Fruit fly (Drosophila melanogaster) whole organism, embryonic: Measurements from ENCODE around the gene Ir31a.

ENCODE experiments used
- B-H1 ChIP-seq: fragments of 200-800 bp; sonication (Bioruptor generic); IDR thresholded peaks from 3 replicates; pipeline ENCODE4 v1.3.6; 2022; ENCODE audit warnings: missing biosample characterization, missing genetic modification characterization
- BEAF-32 ChIP-seq: fragments of 200-800 bp; sonication (Bioruptor generic); optimal IDR thresholded peaks from 3 replicates; lab custom pipeline; 2017; ENCODE audit warnings: missing biosample characterization, missing genetic modification characterization, mild to moderate bottlenecking, moderate library complexity, missing genetic modification reagents
- CG10267 ChIP-seq: fragments of 200-800 bp; sonication (Bioruptor generic); optimal IDR thresholded peaks from 2 replicates; lab custom pipeline; 2018; ENCODE audit warnings: missing biosample characterization, mild to moderate bottlenecking, missing genetic modification characterization, moderate library complexity
- CG10543 ChIP-seq: fragments of 200-800 bp; sonication (Bioruptor generic); optimal IDR thresholded peaks from 3 replicates; lab custom pipeline; 2017; ENCODE audit warnings: missing biosample characterization, mild to moderate bottlenecking, missing genetic modification characterization, moderate library complexity
- CG10565 ChIP-seq: fragments of 200-800 bp; sonication (Bioruptor generic); optimal IDR thresholded peaks from 3 replicates; lab custom pipeline; 2016; ENCODE audit warnings: missing biosample characterization, mild to moderate bottlenecking, missing genetic modification characterization
- CG11723 ChIP-seq: fragments of 200-800 bp; sonication (Bioruptor generic); optimal IDR thresholded peaks from 2 replicates; lab custom pipeline; 2017; ENCODE audit warnings: missing biosample characterization, mild to moderate bottlenecking, missing genetic modification characterization
- CG12942 ChIP-seq: fragments of 200-800 bp; sonication (Bioruptor generic); optimal IDR thresholded peaks from 3 replicates; lab custom pipeline; 2016; ENCODE audit warnings: missing biosample characterization, missing genetic modification characterization
- CG13424 ChIP-seq: fragments of 200-800 bp; sonication (Bioruptor generic); optimal IDR thresholded peaks from 2 replicates; lab custom pipeline; 2019; ENCODE audit warnings: missing biosample characterization, mild to moderate bottlenecking, missing genetic modification characterization, moderate library complexity
- CG1603 ChIP-seq: fragments of 200-800 bp; sonication (Bioruptor generic); optimal IDR thresholded peaks from 2 replicates; lab custom pipeline; 2019; ENCODE audit warnings: missing biosample characterization, mild to moderate bottlenecking, missing genetic modification characterization, moderate library complexity
- CG16813 ChIP-seq: fragments of 200-800 bp; sonication (Bioruptor generic); IDR thresholded peaks from 3 replicates; pipeline ENCODE4 v1.3.6; 2022; ENCODE audit warnings: missing biosample characterization, missing genetic modification characterization; ENCODE audit not compliant: partially characterized antibody
- CG16815 ChIP-seq: fragments of 200-800 bp; sonication (Bioruptor generic); optimal IDR thresholded peaks from 3 replicates; lab custom pipeline; 2017; ENCODE audit warnings: missing biosample characterization, mild to moderate bottlenecking, missing genetic modification characterization
- CG18764 ChIP-seq: fragments of 200-800 bp; sonication (Bioruptor generic); optimal IDR thresholded peaks from 3 replicates; lab custom pipeline; 2016; ENCODE audit warnings: missing biosample characterization, missing genetic modification characterization
- CG2712 ChIP-seq: fragments of 200-800 bp; optimal IDR thresholded peaks from 3 replicates; lab custom pipeline; 2019; ENCODE audit warnings: missing biosample characterization, mild to moderate bottlenecking, missing genetic modification characterization, moderate library complexity
- CG30020 ChIP-seq: fragments of 200-800 bp; optimal IDR thresholded peaks from 2 replicates; lab custom pipeline; 2019; ENCODE audit warnings: missing biosample characterization, mild to moderate bottlenecking, missing genetic modification characterization, moderate library complexity
- CG3163 ChIP-seq: fragments of 200-800 bp; sonication (Bioruptor generic); optimal IDR thresholded peaks from 3 replicates; lab custom pipeline; 2016; ENCODE audit warnings: missing biosample characterization, missing genetic modification characterization
- CG34224 ChIP-seq: fragments of 200-800 bp; sonication (Bioruptor generic); IDR thresholded peaks from 3 replicates; pipeline ENCODE4 v1.3.6; 2022; ENCODE audit warnings: missing biosample characterization, missing genetic modification characterization; ENCODE audit not compliant: partially characterized antibody
- CG6689 ChIP-seq: fragments of 200-800 bp; sonication (Bioruptor generic); IDR thresholded peaks from 2 replicates; pipeline ENCODE4 v1.3.6; 2022; ENCODE audit warnings: missing biosample characterization, missing genetic modification characterization
- CG8290 ChIP-seq, 3 experiments: fragments of 200-800 bp; sonication (Bioruptor generic); optimal IDR thresholded peaks; 2 replicates each; lab custom pipeline; 2016 to 2019; ENCODE audit warnings: missing biosample characterization in 3 of 3, missing genetic modification characterization in 3 of 3, mild to moderate bottlenecking in 2 of 3, moderate library complexity in 1 of 3
- CG8944 ChIP-seq: fragments of 200-800 bp; sonication (Bioruptor generic); optimal IDR thresholded peaks from 3 replicates; lab custom pipeline; 2016; ENCODE audit warnings: missing biosample characterization, missing genetic modification characterization
- CHES-1-like ChIP-seq: fragments of 200-800 bp; sonication (Bioruptor generic); optimal IDR thresholded peaks from 2 replicates; lab custom pipeline; 2016; ENCODE audit warnings: missing biosample characterization, missing genetic modification characterization
- Doc3 ChIP-seq: fragments of 200-800 bp; sonication (Bioruptor generic); IDR thresholded peaks from 3 replicates; pipeline ENCODE4 v1.3.6; 2022; ENCODE audit warnings: missing biosample characterization, missing genetic modification characterization; ENCODE audit not compliant: partially characterized antibody
- Ets97D ChIP-seq: fragments of 200-800 bp; sonication (Bioruptor generic); optimal IDR thresholded peaks from 3 replicates; lab custom pipeline; 2016; ENCODE audit warnings: missing biosample characterization, missing genetic modification characterization
- Fer2 ChIP-seq: fragments of 200-800 bp; sonication (Bioruptor generic); optimal IDR thresholded peaks from 2 replicates; lab custom pipeline; 2018; ENCODE audit warnings: missing biosample characterization, mild to moderate bottlenecking, missing genetic modification characterization, moderate library complexity
- HLH4C ChIP-seq: fragments of 200-800 bp; sonication (Bioruptor generic); IDR thresholded peaks from 3 replicates; pipeline ENCODE4 v1.3.6; 2022; ENCODE audit warnings: missing biosample characterization, missing genetic modification characterization; ENCODE audit not compliant: partially characterized antibody
- Hmx ChIP-seq: fragments of 200-800 bp; sonication (Bioruptor generic); optimal IDR thresholded peaks from 2 replicates; lab custom pipeline; 2016; ENCODE audit warnings: missing biosample characterization, missing genetic modification characterization
- Jarid2 ChIP-seq: fragments of 200-800 bp; sonication (Bioruptor generic); optimal IDR thresholded peaks from 3 replicates; lab custom pipeline; 2017; ENCODE audit warnings: mild to moderate bottlenecking, missing biosample characterization, missing genetic modification reagents, missing genetic modification characterization
- MTF-1 ChIP-seq: fragments of 200-800 bp; sonication (Bioruptor generic); optimal IDR thresholded peaks from 2 replicates; lab custom pipeline; 2018; ENCODE audit warnings: missing biosample characterization, mild to moderate bottlenecking, missing genetic modification characterization, borderline replicate concordance
- Mad ChIP-seq: fragments of 200-800 bp; sonication (Bioruptor generic); optimal IDR thresholded peaks from 2 replicates; lab custom pipeline; 2016; ENCODE audit warnings: missing biosample characterization, missing genetic modification characterization
- Med ChIP-seq: fragments of 200-800 bp; sonication (Bioruptor generic); peaks from one replicate; lab custom pipeline; 2016; ENCODE audit warnings: missing biosample characterization, missing genetic modification characterization, mild to moderate bottlenecking, inconsistent platforms, moderate library complexity
- Sox100B ChIP-seq: fragments of 200-800 bp; sonication (Bioruptor generic); optimal IDR thresholded peaks from 3 replicates; lab custom pipeline; 2018; ENCODE audit warnings: missing biosample characterization, mild to moderate bottlenecking, missing genetic modification characterization
- Sry-β ChIP-seq: fragments of 200-800 bp; sonication (Bioruptor generic); optimal IDR thresholded peaks from 2 replicates; lab custom pipeline; 2018; ENCODE audit warnings: missing biosample characterization, mild to moderate bottlenecking, missing genetic modification characterization, moderate library complexity
- eve ChIP-seq, 2 experiments: fragments of >200 bp; optimal IDR thresholded peaks; 2 replicates each; lab custom pipeline; 2017; ENCODE audit warnings: missing biosample characterization in 2 of 2, missing genetic modification characterization in 2 of 2
- fd96Cb ChIP-seq: fragments of 200-800 bp; sonication (Bioruptor generic); optimal IDR thresholded peaks from 2 replicates; lab custom pipeline; 2018; ENCODE audit warnings: missing biosample characterization, mild to moderate bottlenecking, missing genetic modification characterization, moderate library complexity
- gem ChIP-seq: fragments of 200-800 bp; sonication (Bioruptor generic); optimal IDR thresholded peaks from 2 replicates; lab custom pipeline; 2019; ENCODE audit warnings: missing biosample characterization, mild to moderate bottlenecking, missing genetic modification characterization, moderate library complexity
- gt ChIP-seq: fragments of 200-800 bp; sonication (Bioruptor generic); IDR thresholded peaks from 2 replicates; pipeline ENCODE4 v1.3.6; 2022; ENCODE audit warnings: missing biosample characterization, missing genetic modification characterization
- ham ChIP-seq: fragments of 200-800 bp; sonication (Bioruptor generic); IDR thresholded peaks from 2 replicates; pipeline ENCODE4 v1.3.6; 2022; ENCODE audit warnings: missing biosample characterization, missing genetic modification characterization
- luna ChIP-seq: fragments of 200-800 bp; sonication (Bioruptor generic); optimal IDR thresholded peaks from 2 replicates; lab custom pipeline; 2016; ENCODE audit warnings: missing biosample characterization, missing genetic modification characterization
- mam ChIP-seq: fragments of 200-800 bp; sonication (Bioruptor generic); optimal IDR thresholded peaks from 3 replicates; lab custom pipeline; 2016; ENCODE audit warnings: missing biosample characterization, missing genetic modification characterization
- phol ChIP-seq: fragments of 200-800 bp; sonication (Bioruptor generic); optimal IDR thresholded peaks from 3 replicates; lab custom pipeline; 2018; ENCODE audit warnings: missing biosample characterization, mild to moderate bottlenecking, missing genetic modification characterization, moderate library complexity
- pros ChIP-seq: fragments of 200-800 bp; sonication (Bioruptor generic); optimal IDR thresholded peaks from 3 replicates; lab custom pipeline; 2019; ENCODE audit warnings: missing biosample characterization, mild to moderate bottlenecking, missing genetic modification characterization, moderate library complexity
- sens ChIP-seq: fragments of 200-800 bp; sonication (Bioruptor generic); peaks from one replicate; lab custom pipeline; 2016; ENCODE audit warnings: missing biosample characterization, missing genetic modification characterization
- sna ChIP-seq: fragments of 200-800 bp; sonication (Bioruptor generic); IDR thresholded peaks from 2 replicates; pipeline ENCODE4 v1.3.6; 2022; ENCODE audit warnings: missing biosample characterization, missing genetic modification characterization; ENCODE audit not compliant: partially characterized antibody
- stc ChIP-seq: fragments of 200-800 bp; sonication (Bioruptor generic); IDR thresholded peaks from 2 replicates; pipeline ENCODE4 v1.3.6; 2022; ENCODE audit warnings: missing biosample characterization, missing genetic modification characterization
- stwl ChIP-seq: fragments of 200-800 bp; sonication (Bioruptor generic); optimal IDR thresholded peaks from 3 replicates; lab custom pipeline; 2018; ENCODE audit warnings: missing biosample characterization, mild to moderate bottlenecking, missing genetic modification characterization, moderate library complexity
- sug ChIP-seq: fragments of 200-800 bp; optimal IDR thresholded peaks from 2 replicates; lab custom pipeline; 2019; ENCODE audit warnings: missing biosample characterization, mild to moderate bottlenecking, missing genetic modification characterization, moderate library complexity
- unc-4 ChIP-seq: fragments of 200-800 bp; sonication (Bioruptor generic); IDR thresholded peaks from 2 replicates; pipeline ENCODE4 v1.3.6; 2022; ENCODE audit warnings: missing biosample characterization, missing genetic modification characterization; ENCODE audit not compliant: partially characterized antibody
- vnd ChIP-seq: fragments of 200-800 bp; sonication (Bioruptor generic); IDR thresholded peaks from 3 replicates; pipeline ENCODE4 v1.3.6; 2022; ENCODE audit warnings: missing biosample characterization, missing genetic modification characterization; ENCODE audit not compliant: partially characterized antibody
- z ChIP-seq: fragments of 200-800 bp; sonication (Bioruptor generic); IDR thresholded peaks from 3 replicates; pipeline ENCODE4 v1.3.6; 2022; ENCODE audit warnings: missing biosample characterization, missing genetic modification characterization

Gene Ir31a

dm6 chr2L:10403803-10404315 is 1.5 kb upstream of the Ir31a start:
- TF ChIP-seq CG10543 (GFP tag; lab: Kevin White, UChicago) (no peak), sna (GFP tag; lab: Robert Waterston, UW) (peak; percentile 58; the same call in 1 of the 2 replicates), CG8944 (no peak), phol (peak; percentile 13), Doc3 (GFP tag; lab: Robert Waterston, UW) (0 out of 3 replicates have a peak, but pooled peaks have one; percentile 38), HLH4C (GFP tag; lab: Robert Waterston, UW) (peak; percentile 67), CG2712 (tag; lab: Kevin White, UChicago) (peak; percentile 16), unc-4 (peak; percentile 56; the same call in 1 of the 2 replicates), gem (no peak), pros (GFP tag; lab: Kevin White, UChicago) (no peak), CG13424 (tag; lab: Kevin White, UChicago) (no peak), Ets97D (GFP tag; lab: Kevin White, UChicago) (peak; percentile 27), Hmx (no peak), CG3163 (GFP tag; lab: Kevin White, UChicago) (no peak), stc (GFP tag; lab: Robert Waterston, UW) (no peak), CG12942 (GFP tag; lab: Kevin White, UChicago) (no peak), CHES-1-like (GFP tag; lab: Kevin White, UChicago) (no peak), sug (tag; lab: Kevin White, UChicago) (no peak), CG30020 (tag; lab: Kevin White, UChicago) (peak; percentile 95), Sox100B (GFP tag; lab: Kevin White, UChicago) (peak; percentile 3), eve (GFP tag; optimal IDR thresholded peaks at IDR 0.05; lab: Kevin White, UChicago) (peak in 1 of 2 experiments; percentile 61), sens (peak; percentile 91), Fer2 (tag; lab: Kevin White, UChicago) (no peak), BEAF-32 (GFP tag; lab: Kevin White, UChicago) (peak; percentile 57), gt (no peak), CG34224 (GFP tag; lab: Robert Waterston, UW) (peak; percentile 44; the same call in 2 of the 3 replicates), vnd (0 out of 3 replicates have a peak, but pooled peaks have one; percentile 38), fd96Cb (no peak), luna (GFP tag; lab: Kevin White, UChicago) (no peak), CG6689 (GFP tag; lab: Robert Waterston, UW) (no peak), ham (GFP tag; lab: Robert Waterston, UW) (no peak), Sry-β (GFP tag; lab: Kevin White, UChicago) (peak; percentile 54), CG16815 (GFP tag; lab: Kevin White, UChicago) (no peak), B-H1 (no peak), CG11723 (GFP tag; lab: Kevin White, UChicago) (peak; percentile 49), Mad (GFP tag; lab: Kevin White, UChicago) (no peak), Med (peak; percentile 59), MTF-1 (GFP tag; lab: Kevin White, UChicago) (no peak), CG16813 (GFP tag; lab: Robert Waterston, UW) (peak; percentile 45; the same call in 1 of the 3 replicates), CG1603 (tag; lab: Kevin White, UChicago) (peak; percentile 91), mam (GFP tag; lab: Kevin White, UChicago) (peak; percentile 25), z (no peak), stwl (tag; lab: Kevin White, UChicago) (peak; percentile 10), Jarid2 (GFP tag; lab: Kevin White, UChicago) (no peak), CG10267 (tag; lab: Kevin White, UChicago) (peak; percentile 15), CG8290 (GFP tag; optimal IDR thresholded peaks at IDR 0.05; lab: Kevin White, UChicago) (no peak), CG8290 (tag; optimal IDR thresholded peaks at IDR 0.05; lab: Kevin White, UChicago) (no peak), CG10565 (no peak), CG18764 (GFP tag; lab: Kevin White, UChicago) (no peak)
